Worm (Caenorhabditis elegans) whole organism, late embryonic: ENCODE data around the gene F01D5.10.

ENCODE experiments used
- lin-11 ChIP-seq: fragments of 200-800 bp; sonication (Bioruptor generic); optimal IDR thresholded peaks from 2 replicates; lab custom pipeline; 2018; ENCODE audit warnings: mild to moderate bottlenecking, missing genetic modification characterization, missing compliant biosample characterization
- nhr-11 ChIP-seq: fragments of 150-350 bp; optimal IDR thresholded peaks from 2 replicates; lab custom pipeline; 2014; ENCODE audit warnings: missing biosample characterization, missing genetic modification characterization
- pqm-1 ChIP-seq: sonication (generic microtip); optimal IDR thresholded peaks from 2 replicates; lab custom pipeline; 2016; ENCODE audit warnings: missing genetic modification characterization, missing compliant biosample characterization
- unc-86 ChIP-seq: sonication (generic microtip); optimal IDR thresholded peaks from 2 replicates; lab custom pipeline; 2016; ENCODE audit warnings: missing genetic modification characterization, missing compliant biosample characterization

DNA sequence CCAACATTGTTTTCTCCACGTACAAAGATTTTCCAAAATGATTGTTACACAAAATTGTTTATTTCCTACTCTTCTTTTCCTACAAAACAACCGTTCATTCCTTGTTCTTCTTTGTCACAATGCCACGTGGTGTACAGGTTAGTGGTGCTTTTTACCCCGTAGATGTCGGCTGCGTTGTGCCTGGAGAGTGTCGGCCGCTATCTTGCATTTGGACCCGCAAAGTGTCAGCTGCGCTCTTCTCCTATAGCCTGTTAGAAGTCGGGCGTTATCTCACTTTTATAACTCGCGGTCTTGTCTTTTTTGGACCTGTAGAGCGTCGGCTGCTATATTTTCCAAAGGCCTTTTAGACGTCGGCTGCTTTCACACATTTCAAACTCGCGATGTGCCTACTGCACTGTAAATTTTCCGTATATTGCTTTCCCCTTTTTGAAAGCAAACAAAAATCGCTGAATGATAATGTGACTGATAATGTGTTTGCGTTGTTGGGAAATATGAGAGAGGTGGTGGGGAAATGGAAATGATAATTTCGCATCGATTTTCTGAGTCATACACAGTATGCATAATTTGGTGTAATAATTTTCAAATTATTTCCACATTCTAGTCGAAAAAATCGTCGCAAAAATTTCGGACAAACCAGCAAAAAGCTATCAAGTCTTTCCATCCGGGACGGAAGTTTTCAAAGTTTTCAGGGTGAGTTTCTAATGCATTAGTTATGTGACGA, 10.3 kb downstream of the F01D5.10 start, which contains the start of gene F01D5.8:
- TF ChIP-seq nhr-11 (tag; lab: Kevin White, UChicago) (no peak), unc-86 (tag; lab: Kevin White, UChicago) (no peak), lin-11 (tag; lab: Kevin White, UChicago) (no peak), pqm-1 (tag; lab: Kevin White, UChicago) (no peak)
